Worm (Caenorhabditis elegans): ENCODE measurements around the gene K11H12.10.

The K11H12.10 gene

ce11 chrIV:682726-683340, 7.0 kb downstream of the K11H12.10 start (continued):
- TF ChIP-seq ZK546.5 (tag; optimal IDR thresholded peaks at IDR 0.05), result no peak
- peak; percentile 17 for TF ChIP-seq unc-62 (GFP tag; optimal IDR thresholded peaks at IDR 0.05)
- TF ChIP-seq R02D3.7 (tag; optimal IDR thresholded peaks at IDR 0.05), result no peak
- peak; percentile 53 for TF ChIP-seq tbx-2 (tag; optimal IDR thresholded peaks at IDR 0.05)
- TF ChIP-seq egl-27 (tag; optimal IDR thresholded peaks at IDR 0.05), result no peak
- no peak for TF ChIP-seq ztf-11 (tag; optimal IDR thresholded peaks at IDR 0.05)

DNA sequence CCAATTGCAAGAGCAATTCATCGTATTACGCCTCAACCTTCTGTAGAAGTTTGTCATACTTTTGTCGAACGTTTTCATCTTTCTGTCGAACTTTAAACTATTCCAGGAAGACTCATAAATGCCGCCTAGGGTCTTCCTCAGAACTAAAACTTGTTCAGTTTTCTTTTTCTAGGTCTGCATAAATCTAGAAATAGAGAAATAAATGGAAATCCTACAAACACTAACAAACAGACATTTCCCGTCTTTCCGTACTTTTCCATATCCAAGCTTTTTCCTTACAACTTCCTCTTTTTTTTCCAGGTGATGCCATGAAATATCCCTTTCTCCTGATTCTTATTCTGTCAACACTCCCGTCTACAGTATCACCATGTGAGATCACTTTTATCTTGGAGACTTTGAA, 8.3 kb downstream of the K11H12.10 start, which contains the start of gene cutl-28:
Gene cutl-28, plus strand, starts transcription at position 301 of the 400 bp plus-strand sequence.
- TF ChIP-seq hmg-11 (tag; optimal IDR thresholded peaks at IDR 0.05) (no peak), jun-1 (tag; optimal IDR thresholded peaks at IDR 0.05) (no peak), elt-1 (tag; optimal IDR thresholded peaks at IDR 0.05) (no peak), fkh-10 (GFP tag; optimal IDR thresholded peaks at IDR 0.05) (no peak), pha-4 (tag; optimal IDR thresholded peaks at IDR 0.05) (no peak), nhr-43 (tag; optimal IDR thresholded peaks at IDR 0.05; ENCODE audit: poor library complexity, severe bottlenecking) (no peak), aly-2 (tag; optimal IDR thresholded peaks at IDR 0.05) (no peak), nhr-25 (tag; optimal IDR thresholded peaks at IDR 0.05) (no peak), nhr-11 (tag; optimal IDR thresholded peaks at IDR 0.05) (no peak), unc-62 (GFP tag; optimal IDR thresholded peaks at IDR 0.05) (no peak), egl-27 (tag; optimal IDR thresholded peaks at IDR 0.05) (no peak), ceh-82 (tag; optimal IDR thresholded peaks at IDR 0.05) (no peak), mml-1 (tag; optimal IDR thresholded peaks at IDR 0.05) (no peak), sea-2 (GFP tag; optimal IDR thresholded peaks at IDR 0.05) (no peak), egl-5 (tag; optimal IDR thresholded peaks at IDR 0.05) (no peak), lin-39 (tag; optimal IDR thresholded peaks at IDR 0.05) (no peak)

- TF ChIP-seq tbx-2 (tag; optimal IDR thresholded peaks at IDR 0.05) (no peak), lin-15B (tag; optimal IDR thresholded peaks at IDR 0.05) (no peak), pha-4 (tag; optimal IDR thresholded peaks at IDR 0.05) (no peak), sea-2 (GFP tag; optimal IDR thresholded peaks at IDR 0.05) (no peak), unc-39 (tag; optimal IDR thresholded peaks at IDR 0.05) (no peak), unc-62 (GFP tag; optimal IDR thresholded peaks at IDR 0.05) (no peak)
Measured at ce11 chrIV:684748-685147, 8.9 kb downstream of the K11H12.10 start.

DNA sequence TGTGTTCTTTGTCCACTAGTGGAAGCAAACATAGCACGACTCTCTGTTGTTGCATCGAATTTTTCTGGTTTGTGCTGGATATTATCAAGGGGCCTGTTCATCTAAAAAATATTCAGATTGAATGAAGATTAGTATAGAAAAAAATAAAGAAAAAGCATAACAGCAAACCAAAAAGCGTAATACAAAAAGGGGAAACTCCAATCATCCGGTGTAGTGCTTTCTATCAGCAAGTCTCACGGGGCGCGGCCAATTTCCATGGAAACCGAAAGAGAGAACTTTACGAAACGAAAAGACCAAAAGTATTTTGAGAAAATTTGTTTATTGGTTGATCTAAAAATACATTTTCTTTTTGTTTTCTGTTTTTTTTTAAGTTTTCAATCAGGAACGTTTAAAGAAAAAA, 22.4 kb downstream of the K11H12.10 start, which contains the start of gene Y55F3C.17:
Gene Y55F3C.17, minus strand, starts transcription at position 101 of the 400 bp plus-strand sequence.
- TF ChIP-seq sea-2 (GFP tag; optimal IDR thresholded peaks at IDR 0.05) (no peak), ceh-82 (tag; optimal IDR thresholded peaks at IDR 0.05) (no peak), zag-1 (tag; optimal IDR thresholded peaks at IDR 0.05) (no peak), elt-1 (tag; optimal IDR thresholded peaks at IDR 0.05) (no peak), lin-15B (tag; optimal IDR thresholded peaks at IDR 0.05) (no peak), nhr-76 (tag; optimal IDR thresholded peaks at IDR 0.05) (no peak), ztf-11 (tag; optimal IDR thresholded peaks at IDR 0.05) (no peak), nhr-23 (tag; optimal IDR thresholded peaks at IDR 0.05) (no peak), fkh-10 (GFP tag; optimal IDR thresholded peaks at IDR 0.05) (no peak), tbx-2 (tag; optimal IDR thresholded peaks at IDR 0.05) (no peak), elt-2 (tag; optimal IDR thresholded peaks at IDR 0.05) (no peak)

DNA sequence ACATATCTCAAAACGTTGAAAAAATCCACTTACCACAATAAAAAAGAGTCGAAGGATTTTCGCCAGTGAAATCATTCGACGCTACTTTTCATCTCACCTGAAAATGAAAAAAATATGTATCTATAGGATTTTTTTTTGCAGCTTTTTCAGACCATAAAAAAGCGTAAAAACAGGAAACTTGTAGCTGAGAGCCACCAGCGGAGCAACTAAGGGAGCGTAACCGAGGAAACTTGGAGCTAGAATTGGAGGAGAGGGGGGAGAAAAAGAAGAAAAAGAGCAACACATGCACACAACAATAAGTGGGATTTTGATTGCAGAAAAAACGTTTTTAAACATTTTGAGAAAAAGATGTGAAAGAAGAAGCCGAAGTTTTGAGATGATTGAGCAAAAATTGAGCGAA, 31.8 kb downstream of the K11H12.10 start, which contains the start of gene cutl-26:
Gene cutl-26, minus strand, starts transcription at position 101 of the 400 bp plus-strand sequence.
- TF ChIP-seq nfya-1 (tag; optimal IDR thresholded peaks at IDR 0.05; ENCODE audit: insufficient read depth) (no peak), nhr-67 (tag; optimal IDR thresholded peaks at IDR 0.05) (no peak), nhr-11 (tag; optimal IDR thresholded peaks at IDR 0.05) (no peak), eor-1 (tag; optimal IDR thresholded peaks at IDR 0.05) (no peak), hmg-11 (tag; optimal IDR thresholded peaks at IDR 0.05) (no peak), ceh-16 (tag; optimal IDR thresholded peaks at IDR 0.05) (no peak), nhr-77 (tag; optimal IDR thresholded peaks at IDR 0.05) (no peak), snpc-4 (tag; optimal IDR thresholded peaks at IDR 0.05) (no peak), pqm-1 (tag; optimal IDR thresholded peaks at IDR 0.05) (no peak), lin-39 (tag; optimal IDR thresholded peaks at IDR 0.05) (no peak), mml-1 (tag; optimal IDR thresholded peaks at IDR 0.05) (no peak), unc-62 (GFP tag; optimal IDR thresholded peaks at IDR 0.05) (no peak), nhr-237 (tag; optimal IDR thresholded peaks at IDR 0.05) (no peak)
